Worm (Caenorhabditis elegans) whole organism, midembryonic: ENCODE measurements around the gene sptl-3.

ENCODE experiments used
- T22C8.4 ChIP-seq: fragments of 200-800 bp; sonication (Bioruptor generic); IDR thresholded peaks from 2 replicates; pipeline ENCODE4 v1.3.6; 2022; ENCODE audit warnings: missing genetic modification characterization, missing compliant biosample characterization
- cog-1 ChIP-seq: sonication (generic microtip); optimal IDR thresholded peaks from 2 replicates; lab custom pipeline; 2016; ENCODE audit warnings: missing genetic modification characterization, missing compliant biosample characterization
- flt-1 ChIP-seq: fragments of 200-800 bp; sonication (Bioruptor generic); IDR thresholded peaks from 2 replicates; pipeline ENCODE4 v1.3.6; 2022; ENCODE audit warnings: missing genetic modification characterization, missing compliant biosample characterization
- klf-2 ChIP-seq: fragments of 200-800 bp; sonication (Bioruptor generic); conservative IDR thresholded peaks from 2 replicates; pipeline ENCODE4 v1.3.6; 2022; ENCODE audit warnings: missing genetic modification reagents, missing genetic modification characterization, missing compliant biosample characterization
- med-1 ChIP-seq: sonication (generic microtip); optimal IDR thresholded peaks from 2 replicates; lab custom pipeline; 2017; ENCODE audit warnings: missing genetic modification characterization, mild to moderate bottlenecking, missing compliant biosample characterization, antibody characterized with exemption, missing genetic modification reagents; ENCODE audit not compliant: insufficient read depth
- ref-1 ChIP-seq: fragments of 200-800 bp; sonication (Bioruptor generic); conservative IDR thresholded peaks from 2 replicates; pipeline ENCODE4 v1.3.6; 2022; ENCODE audit warnings: missing genetic modification reagents, missing genetic modification characterization, missing compliant biosample characterization
- tab-1 ChIP-seq: fragments of 200-800 bp; sonication (Bioruptor generic); IDR thresholded peaks from 2 replicates; pipeline ENCODE4 v1.3.6; 2022; ENCODE audit warnings: missing genetic modification characterization, missing compliant biosample characterization
- ztf-23 ChIP-seq: fragments of 200-800 bp; sonication (Bioruptor generic); IDR thresholded peaks from 2 replicates; pipeline ENCODE4 v1.3.6; 2022; ENCODE audit warnings: missing genetic modification reagents, missing genetic modification characterization, missing compliant biosample characterization
- ztf-29 ChIP-seq: fragments of 200-800 bp; sonication (Bioruptor generic); IDR thresholded peaks from 2 replicates; pipeline ENCODE4 v1.3.6; 2022; ENCODE audit warnings: missing genetic modification reagents, missing genetic modification characterization, missing compliant biosample characterization

sptl-3 gene

DNA sequence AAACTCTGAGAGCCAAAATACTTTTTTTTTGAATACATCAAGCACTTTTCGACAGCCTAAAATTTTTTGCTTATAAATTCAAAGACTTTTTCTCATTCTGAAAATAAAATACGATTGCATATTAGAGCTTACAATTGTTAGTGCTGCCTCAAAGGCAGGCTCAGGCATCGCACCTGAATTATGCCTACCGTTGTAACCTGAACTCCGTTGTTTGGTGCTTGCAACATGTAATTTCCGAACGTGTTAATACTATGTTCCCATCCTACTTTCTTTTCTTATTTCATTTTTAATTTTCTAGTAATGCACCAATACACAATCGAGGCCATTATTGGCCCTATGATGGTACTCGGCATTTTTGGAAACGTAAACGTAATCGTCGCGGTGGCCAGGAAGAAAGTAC is 5.8 kb upstream of the sptl-3 start, which contains the start of gene srsx-19:
srsx-19 (plus strand) TSS at position 301 of the 400 bp plus-strand sequence.
- no peak for TF ChIP-seq T22C8.4 (GFP tag; lab: Robert Waterston, UW)
- TF ChIP-seq flt-1 (GFP tag; lab: Robert Waterston, UW) = no peak
- TF ChIP-seq ztf-23 (GFP tag; lab: Robert Waterston, UW) = no peak
- TF ChIP-seq ref-1 = no peak
- TF ChIP-seq klf-2 (GFP tag; lab: Robert Waterston, UW) = no peak

DNA sequence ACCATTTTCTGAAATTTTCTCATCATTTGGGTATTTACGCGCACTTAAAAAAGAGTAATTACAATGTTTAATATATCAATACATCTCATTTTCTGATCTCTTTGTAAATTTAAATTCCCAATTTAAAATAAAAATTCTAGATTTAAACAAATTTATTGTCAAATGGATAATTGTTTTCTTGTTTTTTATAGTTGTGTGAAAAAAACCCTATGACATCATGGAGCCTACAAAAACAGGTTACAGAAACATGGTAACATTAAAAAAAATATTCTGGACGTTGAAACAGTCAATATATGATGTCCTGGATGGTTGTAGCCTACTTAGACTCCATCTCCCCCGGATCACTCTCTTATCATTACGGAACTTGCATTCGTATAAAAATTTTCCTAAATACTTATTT is 3.6 kb upstream of the sptl-3 start, which contains the start of gene spp-12:
spp-12 (plus strand) TSS at position 301 of the 400 bp plus-strand sequence.
- TF ChIP-seq T22C8.4 (GFP tag; lab: Robert Waterston, UW) (no peak), med-1 (GFP tag; lab: Kevin White, UChicago) (no peak), klf-2 (GFP tag; lab: Robert Waterston, UW) (no peak), tab-1 (GFP tag; lab: Robert Waterston, UW) (no peak), flt-1 (GFP tag; lab: Robert Waterston, UW) (no peak), ref-1 (no peak), ztf-23 (GFP tag; lab: Robert Waterston, UW) (no peak), ztf-29 (GFP tag; lab: Robert Waterston, UW) (no peak), cog-1 (tag; lab: Kevin White, UChicago) (no peak)

DNA sequence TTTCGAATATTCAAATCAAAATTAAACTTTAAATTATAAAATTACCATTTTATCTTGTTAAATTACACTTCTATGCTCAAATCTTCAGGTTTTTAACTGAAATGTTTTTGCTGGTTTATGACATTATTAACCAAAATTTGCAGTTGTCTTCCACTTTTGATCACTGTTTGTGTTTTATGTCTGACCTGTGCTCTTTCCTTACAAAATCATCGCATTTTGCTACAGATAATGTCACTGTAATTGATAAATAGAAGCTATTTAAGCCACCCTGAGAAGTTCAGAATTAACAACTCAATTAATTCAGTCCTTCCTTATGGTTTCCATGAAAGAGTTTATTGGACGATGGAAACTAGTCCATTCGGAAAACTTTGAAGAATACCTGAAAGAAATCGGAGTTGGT is 2.7 kb upstream of the sptl-3 start, which contains the start of gene lbp-8:
lbp-8 (plus strand) TSS at position 301 of the 400 bp plus-strand sequence.
- TF ChIP-seq klf-2 (GFP tag; lab: Robert Waterston, UW) (no peak), T22C8.4 (GFP tag; lab: Robert Waterston, UW) (no peak), tab-1 (GFP tag; lab: Robert Waterston, UW) (no peak), flt-1 (GFP tag; lab: Robert Waterston, UW) (no peak), ref-1 (no peak)

DNA sequence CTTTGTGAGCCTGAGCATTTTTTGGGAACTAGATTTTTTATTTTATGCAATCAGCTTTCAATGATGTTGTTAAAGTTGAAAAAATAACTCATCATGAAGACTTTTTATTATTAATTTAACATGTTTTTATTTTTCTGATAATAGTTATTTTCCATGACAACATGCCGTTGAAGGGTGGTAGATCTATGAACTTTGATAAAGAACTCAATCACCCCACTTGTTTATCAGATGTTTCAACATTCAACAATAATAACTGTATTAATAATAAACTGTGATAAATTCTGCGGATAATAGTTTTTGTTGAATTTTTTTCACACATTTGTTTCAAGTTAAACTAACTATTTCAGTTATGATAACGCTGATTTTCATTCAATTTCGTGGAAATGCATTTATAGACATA is 1.6 kb upstream of the sptl-3 start:
- TF ChIP-seq klf-2 (GFP tag; lab: Robert Waterston, UW) = no peak
- no peak for TF ChIP-seq cog-1 (tag; lab: Kevin White, UChicago)
- no peak for TF ChIP-seq ztf-23 (GFP tag; lab: Robert Waterston, UW)
- no peak for TF ChIP-seq ztf-29 (GFP tag; lab: Robert Waterston, UW)
- no peak for TF ChIP-seq ref-1
- TF ChIP-seq tab-1 (GFP tag; lab: Robert Waterston, UW) = no peak
- no peak for TF ChIP-seq med-1 (GFP tag; lab: Kevin White, UChicago)
- TF ChIP-seq flt-1 (GFP tag; lab: Robert Waterston, UW) = no peak
- TF ChIP-seq T22C8.4 (GFP tag; lab: Robert Waterston, UW) = no peak

DNA sequence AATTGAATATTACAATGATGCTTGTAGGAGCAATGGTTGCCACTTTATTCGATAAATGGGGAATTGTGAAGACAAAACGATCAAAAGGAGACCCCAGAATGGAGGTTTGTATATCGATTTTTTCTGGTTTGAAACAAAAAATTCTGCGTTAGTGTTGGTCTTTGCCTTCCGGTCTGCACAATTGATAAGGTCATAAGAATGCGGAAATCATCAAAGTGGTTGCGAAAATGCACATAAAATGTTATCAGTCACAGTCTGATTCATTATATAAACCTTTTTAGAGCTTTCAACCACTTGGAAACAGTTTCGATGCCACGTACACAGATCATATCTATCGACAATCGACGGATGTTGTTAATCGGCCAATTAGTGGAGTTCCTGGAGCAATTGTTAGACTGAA is 458 bp downstream of the sptl-3 start:
- no peak for TF ChIP-seq med-1 (GFP tag; lab: Kevin White, UChicago)
- TF ChIP-seq T22C8.4 (GFP tag; lab: Robert Waterston, UW) = no peak
- no peak for TF ChIP-seq ztf-23 (GFP tag; lab: Robert Waterston, UW)
- TF ChIP-seq ref-1 = no peak
- TF ChIP-seq flt-1 (GFP tag; lab: Robert Waterston, UW) = no peak
- no peak for TF ChIP-seq klf-2 (GFP tag; lab: Robert Waterston, UW)
- no peak for TF ChIP-seq cog-1 (tag; lab: Kevin White, UChicago)
- TF ChIP-seq ztf-29 (GFP tag; lab: Robert Waterston, UW) = no peak
- TF ChIP-seq tab-1 (GFP tag; lab: Robert Waterston, UW) = no peak

DNA sequence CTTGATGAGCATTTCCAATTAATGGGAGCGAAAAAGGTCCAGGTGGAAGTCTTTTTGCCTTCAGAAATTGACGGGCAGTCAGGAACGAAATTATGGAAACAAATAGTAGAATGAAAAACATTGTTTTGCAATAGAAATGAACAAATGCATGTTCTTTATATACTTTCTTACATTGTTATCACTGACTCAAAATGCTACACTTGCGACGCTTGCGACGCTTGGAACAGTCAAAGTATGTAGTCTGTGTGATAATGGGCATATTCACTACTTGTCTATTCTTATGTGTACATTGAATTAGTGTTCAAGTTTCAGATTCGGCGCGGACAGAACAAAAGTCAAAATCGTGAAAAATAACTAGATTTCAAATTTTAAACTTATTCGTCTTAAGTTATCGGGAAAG is 5.2 kb downstream of the sptl-3 start, which contains the start of gene cyp-35C1:
cyp-35C1 (minus strand) TSS at position 132 of the 400 bp plus-strand sequence.
- TF ChIP-seq tab-1 (GFP tag; lab: Robert Waterston, UW) = no peak
- no peak for TF ChIP-seq med-1 (GFP tag; lab: Kevin White, UChicago)
- TF ChIP-seq klf-2 (GFP tag; lab: Robert Waterston, UW) = no peak
- TF ChIP-seq cog-1 (tag; lab: Kevin White, UChicago) = no peak
- no peak for TF ChIP-seq ztf-23 (GFP tag; lab: Robert Waterston, UW)
- TF ChIP-seq ref-1 = no peak
- TF ChIP-seq T22C8.4 (GFP tag; lab: Robert Waterston, UW) = no peak
- TF ChIP-seq ztf-29 (GFP tag; lab: Robert Waterston, UW) = no peak
- no peak for TF ChIP-seq flt-1 (GFP tag; lab: Robert Waterston, UW)

DNA sequence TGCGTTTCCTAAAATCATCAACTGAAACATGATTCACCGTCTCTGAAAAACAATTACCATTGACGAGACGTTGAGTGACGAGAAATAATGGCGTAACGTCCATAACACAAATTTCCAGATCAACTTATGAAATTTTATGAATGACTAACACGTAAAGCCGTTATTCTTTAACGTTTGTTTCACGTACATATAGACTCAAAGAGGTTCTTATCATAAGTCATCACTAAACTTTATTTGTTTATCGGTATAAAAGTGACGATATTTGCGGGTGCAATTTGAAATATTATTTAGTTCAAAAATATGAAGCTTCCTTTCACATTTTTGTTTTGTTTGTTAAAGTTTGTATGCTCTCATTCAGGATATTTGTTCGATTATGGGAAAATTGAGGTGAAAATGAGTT is 6.1 kb downstream of the sptl-3 start, which contains the start of gene oac-3:
oac-3 (plus strand) TSS at position 301 of the 400 bp plus-strand sequence.
- TF ChIP-seq cog-1 (tag; lab: Kevin White, UChicago) (no peak), T22C8.4 (GFP tag; lab: Robert Waterston, UW) (no peak), flt-1 (GFP tag; lab: Robert Waterston, UW) (no peak), ztf-23 (GFP tag; lab: Robert Waterston, UW) (no peak), ztf-29 (GFP tag; lab: Robert Waterston, UW) (no peak), tab-1 (GFP tag; lab: Robert Waterston, UW) (no peak), ref-1 (no peak), klf-2 (GFP tag; lab: Robert Waterston, UW) (no peak), med-1 (GFP tag; lab: Kevin White, UChicago) (no peak)

DNA sequence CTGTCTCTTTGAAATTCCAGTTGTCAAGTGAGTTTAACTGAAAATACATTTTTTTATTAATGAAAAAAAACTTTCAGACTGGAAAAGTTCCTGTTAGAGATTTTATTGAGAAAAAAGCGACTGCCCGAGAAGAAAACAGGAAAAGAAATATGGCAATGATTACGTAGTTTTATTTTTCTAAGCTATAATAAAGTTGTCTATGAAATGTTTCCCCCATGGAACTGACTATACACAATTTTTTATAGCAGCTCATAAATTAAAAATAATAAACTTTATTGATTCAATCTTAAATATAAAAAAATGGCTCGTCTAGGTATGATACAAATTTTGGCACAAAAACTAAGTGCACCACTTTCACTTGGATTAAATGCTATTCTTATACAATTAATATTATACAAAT is 9.4 kb downstream of the sptl-3 start, which contains the start of gene C06B3.1:
C06B3.1 (plus strand) TSS at position 301 of the 400 bp plus-strand sequence.
- TF ChIP-seq med-1 (GFP tag; lab: Kevin White, UChicago) = no peak
- no peak for TF ChIP-seq ztf-23 (GFP tag; lab: Robert Waterston, UW)
- no peak for TF ChIP-seq ref-1
- no peak for TF ChIP-seq tab-1 (GFP tag; lab: Robert Waterston, UW)
- no peak for TF ChIP-seq ztf-29 (GFP tag; lab: Robert Waterston, UW)
- no peak for TF ChIP-seq flt-1 (GFP tag; lab: Robert Waterston, UW)
- no peak for TF ChIP-seq T22C8.4 (GFP tag; lab: Robert Waterston, UW)
- TF ChIP-seq cog-1 (tag; lab: Kevin White, UChicago) = no peak
- no peak for TF ChIP-seq klf-2 (GFP tag; lab: Robert Waterston, UW)

DNA sequence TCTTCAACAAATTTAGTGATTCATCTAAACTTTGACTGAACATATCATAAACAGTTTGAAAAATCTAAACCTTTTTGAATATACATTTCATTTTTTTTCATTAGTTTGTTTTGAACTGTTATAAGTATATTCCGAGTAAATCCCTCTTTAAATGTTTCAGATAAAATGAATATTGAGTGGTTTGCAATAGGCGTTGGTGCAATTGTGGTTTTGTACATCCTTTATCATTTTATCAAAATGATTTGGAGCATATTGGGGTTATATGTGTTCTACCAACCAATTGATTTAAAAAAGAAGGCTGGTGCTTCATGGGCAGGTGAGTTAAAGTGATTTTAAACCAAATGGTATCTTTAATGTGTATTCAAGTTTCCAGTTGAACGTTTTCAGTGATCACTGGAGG is 11.3 kb downstream of the sptl-3 start, which contains the start of gene stdh-3:
stdh-3 (plus strand) TSS at position 166 of the 400 bp plus-strand sequence.
- TF ChIP-seq ztf-23 (GFP tag; lab: Robert Waterston, UW) (no peak), ref-1 (no peak), ztf-29 (GFP tag; lab: Robert Waterston, UW) (no peak), T22C8.4 (GFP tag; lab: Robert Waterston, UW) (no peak), cog-1 (tag; lab: Kevin White, UChicago) (no peak), med-1 (GFP tag; lab: Kevin White, UChicago) (no peak), flt-1 (GFP tag; lab: Robert Waterston, UW) (no peak), klf-2 (GFP tag; lab: Robert Waterston, UW) (no peak), tab-1 (GFP tag; lab: Robert Waterston, UW) (no peak)
